Worm (Caenorhabditis elegans) whole organism, mixed stage, embryonic: Measurements from ENCODE around the gene gmap-2.

Experiments used
- M03D4.4 ChIP-seq: sonication (generic microtip); optimal IDR thresholded peaks from 2 replicates; lab custom pipeline; 2017; ENCODE audit warnings: mild to moderate bottlenecking, missing genetic modification characterization, missing compliant biosample characterization
- bed-3 ChIP-seq: fragments of 200-800 bp; sonication (Bioruptor generic); optimal IDR thresholded peaks from 3 replicates; lab custom pipeline; 2018; ENCODE audit warnings: mild to moderate bottlenecking, missing genetic modification characterization, moderate library complexity, missing compliant biosample characterization
- blmp-1 ChIP-seq: fragments of 150-350 bp; optimal IDR thresholded peaks from 2 replicates; lab custom pipeline; 2014; ENCODE audit warnings: missing biosample characterization, missing genetic modification characterization
- ceh-39 ChIP-seq: fragments of 150-350 bp; optimal IDR thresholded peaks from 2 replicates; lab custom pipeline; 2014; ENCODE audit warnings: missing biosample characterization, missing genetic modification characterization
- ceh-43 ChIP-seq: fragments of 200-800 bp; sonication (Bioruptor generic); optimal IDR thresholded peaks from 2 replicates; lab custom pipeline; 2018; ENCODE audit warnings: mild to moderate bottlenecking, missing genetic modification characterization, moderate library complexity, missing compliant biosample characterization
- ceh-83 ChIP-seq: fragments of 200-800 bp; sonication (Bioruptor generic); optimal IDR thresholded peaks from 2 replicates; lab custom pipeline; 2018; ENCODE audit warnings: mild to moderate bottlenecking, missing genetic modification characterization, missing compliant biosample characterization
- ces-1 ChIP-seq: fragments of 150-350 bp; optimal IDR thresholded peaks from 2 replicates; lab custom pipeline; 2014; ENCODE audit warnings: missing biosample characterization, missing genetic modification reagents, missing genetic modification characterization
- cnd-1 ChIP-seq: fragments of 200-800 bp; sonication (Bioruptor generic); optimal IDR thresholded peaks from 2 replicates; lab custom pipeline; 2018; ENCODE audit warnings: mild to moderate bottlenecking, missing genetic modification characterization, missing compliant biosample characterization
- drap-1 ChIP-seq: fragments of 200-800 bp; sonication (Bioruptor generic); optimal IDR thresholded peaks from 3 replicates; lab custom pipeline; 2018; ENCODE audit warnings: mild to moderate bottlenecking, missing genetic modification characterization, missing compliant biosample characterization
- elt-1 ChIP-seq: sonication (generic microtip); optimal IDR thresholded peaks from 2 replicates; lab custom pipeline; 2017; ENCODE audit warnings: missing genetic modification characterization, mild to moderate bottlenecking, missing compliant biosample characterization, antibody characterized with exemption, moderate library complexity, borderline replicate concordance; ENCODE audit not compliant: insufficient read depth
- elt-3 ChIP-seq: fragments of 150-350 bp; optimal IDR thresholded peaks from 2 replicates; lab custom pipeline; 2014; ENCODE audit warnings: missing biosample characterization, missing genetic modification characterization
- flh-1 ChIP-seq: fragments of 200-800 bp; sonication (Bioruptor generic); optimal IDR thresholded peaks from 2 replicates; lab custom pipeline; 2018; ENCODE audit warnings: mild to moderate bottlenecking, missing genetic modification characterization, moderate library complexity, missing compliant biosample characterization
- ham-2 ChIP-seq: fragments of 200-800 bp; sonication (Bioruptor generic); optimal IDR thresholded peaks from 2 replicates; lab custom pipeline; 2018; ENCODE audit warnings: mild to moderate bottlenecking, missing genetic modification characterization, missing compliant biosample characterization
- hlh-1 ChIP-seq: fragments of 150-350 bp; optimal IDR thresholded peaks from 2 replicates; lab custom pipeline; 2014; ENCODE audit warnings: missing biosample characterization, missing genetic modification reagents, missing genetic modification characterization
- lin-13 ChIP-seq: fragments of 150-350 bp; optimal IDR thresholded peaks from 2 replicates; lab custom pipeline; 2014; ENCODE audit warnings: missing biosample characterization, missing genetic modification characterization
- lin-32 ChIP-seq: fragments of 200-800 bp; sonication (Bioruptor generic); optimal IDR thresholded peaks from 2 replicates; lab custom pipeline; 2018; ENCODE audit warnings: mild to moderate bottlenecking, missing genetic modification characterization, missing compliant biosample characterization
- mab-5 ChIP-seq: fragments of 150-350 bp; optimal IDR thresholded peaks from 2 replicates; lab custom pipeline; 2014; ENCODE audit warnings: missing biosample characterization, missing genetic modification characterization
- mep-1 ChIP-seq: fragments of 150-350 bp; optimal IDR thresholded peaks from 2 replicates; lab custom pipeline; 2017; ENCODE audit warnings: missing biosample characterization, missing genetic modification reagents, missing genetic modification characterization, inconsistent platforms
- mls-2 ChIP-seq: sonication (generic microtip); optimal IDR thresholded peaks from 2 replicates; lab custom pipeline; 2016; ENCODE audit warnings: mild to moderate bottlenecking, missing genetic modification characterization, moderate library complexity, missing compliant biosample characterization
- nhr-12 ChIP-seq: fragments of 150-350 bp; optimal IDR thresholded peaks from 2 replicates; lab custom pipeline; 2014; ENCODE audit warnings: missing biosample characterization, missing genetic modification characterization
- nhr-2 ChIP-seq: fragments of 150-350 bp; optimal IDR thresholded peaks from 2 replicates; lab custom pipeline; 2014; ENCODE audit warnings: missing biosample characterization, missing genetic modification characterization
- nhr-237 ChIP-seq: fragments of 150-350 bp; optimal IDR thresholded peaks from 2 replicates; lab custom pipeline; 2014; ENCODE audit warnings: missing biosample characterization, missing genetic modification characterization
- nhr-28 ChIP-seq: fragments of 150-350 bp; optimal IDR thresholded peaks from 2 replicates; lab custom pipeline; 2014; ENCODE audit warnings: missing biosample characterization, missing genetic modification characterization
- nhr-76 ChIP-seq: sonication (generic microtip); optimal IDR thresholded peaks from 2 replicates; lab custom pipeline; 2017; ENCODE audit warnings: missing biosample characterization, missing genetic modification characterization
- pha-4 ChIP-seq: fragments of 150-350 bp; optimal IDR thresholded peaks from 2 replicates; lab custom pipeline; 2018; ENCODE audit warnings: missing biosample characterization, missing genetic modification reagents, missing genetic modification characterization
- sem-2 ChIP-seq: fragments of 200-800 bp; sonication (Bioruptor generic); optimal IDR thresholded peaks from 2 replicates; lab custom pipeline; 2018; ENCODE audit warnings: mild to moderate bottlenecking, missing genetic modification characterization, missing compliant biosample characterization
- snpc-4 ChIP-seq: fragments of 150-350 bp; optimal IDR thresholded peaks from 2 replicates; lab custom pipeline; 2014; ENCODE audit warnings: missing biosample characterization, missing genetic modification characterization
- sptf-1 ChIP-seq: sonication (generic microtip); optimal IDR thresholded peaks from 2 replicates; lab custom pipeline; 2017; ENCODE audit warnings: mild to moderate bottlenecking, missing genetic modification characterization, moderate library complexity, missing compliant biosample characterization
- unc-120 ChIP-seq: sonication (generic microtip); optimal IDR thresholded peaks from 2 replicates; lab custom pipeline; 2017; ENCODE audit warnings: missing genetic modification characterization, missing compliant biosample characterization; ENCODE audit not compliant: poor library complexity, severe bottlenecking
- unc-39 ChIP-seq: fragments of 150-350 bp; optimal IDR thresholded peaks from 2 replicates; lab custom pipeline; 2014; ENCODE audit warnings: missing biosample characterization, missing genetic modification characterization
- unc-62 ChIP-seq: fragments of 150-350 bp; optimal IDR thresholded peaks from 2 replicates; lab custom pipeline; 2014; ENCODE audit warnings: missing biosample characterization, missing genetic modification reagents, missing genetic modification characterization
- ztf-11 ChIP-seq: fragments of 150-350 bp; optimal IDR thresholded peaks from 2 replicates; lab custom pipeline; 2014; ENCODE audit warnings: missing biosample characterization, missing genetic modification characterization

The gmap-2 gene

DNA sequence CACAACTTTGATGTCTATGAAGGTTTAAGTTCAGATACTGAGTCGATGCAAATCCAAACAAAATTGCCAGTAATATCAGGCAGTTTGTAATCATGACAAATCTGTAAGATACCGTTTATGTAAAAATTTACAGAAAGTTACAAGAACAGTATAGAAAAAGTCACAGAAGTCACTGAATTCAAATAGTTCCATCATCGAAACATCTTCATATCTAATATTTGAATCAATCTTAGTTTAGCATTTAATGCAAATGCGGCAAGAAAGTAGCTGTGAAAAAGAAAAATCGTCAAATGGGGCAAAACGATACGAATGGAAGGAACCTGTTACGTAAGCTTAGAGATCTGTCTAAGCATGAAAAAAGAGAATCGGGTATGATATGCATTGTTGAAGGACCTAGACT lies at the start of gene gmap-2:
gmap-2 (minus strand) TSS at position 101 of the 400 bp plus-strand sequence.
- TF ChIP-seq mab-5 (no peak), elt-1 (tag; lab: Kevin White, UChicago) (no peak), ceh-83 (GFP tag; lab: Kevin White, UChicago) (no peak), blmp-1 (tag; lab: Kevin White, UChicago) (no peak), hlh-1 (tag; lab: Kevin White, UChicago) (no peak), lin-13 (tag; lab: Kevin White, UChicago) (no peak), sptf-1 (tag; lab: Kevin White, UChicago) (no peak), bed-3 (GFP tag; lab: Kevin White, UChicago) (no peak), mep-1 (no peak), ztf-11 (tag; lab: Kevin White, UChicago) (no peak), elt-3 (tag; lab: Kevin White, UChicago) (no peak), pha-4 (no peak), mls-2 (tag; lab: Kevin White, UChicago) (no peak), ces-1 (no peak), nhr-76 (tag; lab: Kevin White, UChicago) (no peak), ceh-39 (no peak), cnd-1 (tag; lab: Kevin White, UChicago) (no peak), ham-2 (no peak), nhr-237 (tag; lab: Kevin White, UChicago) (no peak), nhr-12 (tag; lab: Kevin White, UChicago) (no peak)
- TF ChIP-seq, all 35 proteins: peak for 0

DNA sequence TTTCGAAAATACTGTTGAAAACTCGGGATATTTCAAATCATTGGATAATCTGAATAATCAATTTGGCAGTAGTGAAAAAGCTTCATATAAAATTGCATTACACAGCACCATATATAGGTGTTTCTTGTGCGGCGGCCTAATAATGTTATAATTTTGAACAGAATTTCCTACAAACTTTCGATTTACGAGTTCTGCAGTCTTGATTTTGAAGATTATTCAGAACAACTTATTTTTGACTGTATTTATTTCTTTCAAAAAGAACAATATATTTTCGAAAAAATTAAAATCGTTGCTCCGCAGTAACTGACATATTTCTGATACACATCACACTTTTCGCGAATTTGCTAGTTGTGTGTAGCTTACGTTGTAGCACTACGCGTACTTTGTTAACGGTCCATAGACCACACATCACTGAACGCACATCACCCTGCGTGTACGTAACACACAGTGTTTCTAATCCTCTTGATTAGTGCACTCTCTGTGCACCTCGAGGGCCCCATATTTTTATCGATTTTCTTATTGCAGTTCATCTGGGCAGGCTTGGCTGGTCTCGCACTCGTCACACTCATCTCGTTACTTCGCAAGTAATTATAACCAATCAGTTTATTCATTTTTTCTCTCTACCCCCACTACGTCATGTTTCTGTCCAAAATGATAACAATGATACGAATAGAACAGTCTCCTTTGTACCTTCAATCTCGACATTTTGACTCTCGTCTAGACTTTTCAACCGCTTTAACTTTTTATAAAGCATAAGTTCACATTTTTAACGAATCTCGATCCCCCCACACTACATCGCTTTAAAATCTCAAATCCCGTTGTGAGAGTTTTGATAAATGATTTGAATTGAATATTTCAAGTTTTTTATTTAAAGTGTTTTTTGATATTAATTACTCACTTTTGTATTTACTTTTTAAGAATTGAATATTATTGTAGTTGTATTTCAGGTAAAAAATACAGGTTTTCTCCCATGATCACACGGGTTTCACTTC lies 47.8 kb upstream of the gmap-2 start, which contains the start of the genes F11C1.1 and vwa-8:
F11C1.1 (minus strand) TSS at position 51 of the 992 bp plus-strand sequence.
vwa-8 (plus strand) TSS at position 942 of the 992 bp plus-strand sequence.
- TF ChIP-seq nhr-76 (tag; lab: Kevin White, UChicago) (no peak), ceh-39 (peak; percentile 29)

DNA sequence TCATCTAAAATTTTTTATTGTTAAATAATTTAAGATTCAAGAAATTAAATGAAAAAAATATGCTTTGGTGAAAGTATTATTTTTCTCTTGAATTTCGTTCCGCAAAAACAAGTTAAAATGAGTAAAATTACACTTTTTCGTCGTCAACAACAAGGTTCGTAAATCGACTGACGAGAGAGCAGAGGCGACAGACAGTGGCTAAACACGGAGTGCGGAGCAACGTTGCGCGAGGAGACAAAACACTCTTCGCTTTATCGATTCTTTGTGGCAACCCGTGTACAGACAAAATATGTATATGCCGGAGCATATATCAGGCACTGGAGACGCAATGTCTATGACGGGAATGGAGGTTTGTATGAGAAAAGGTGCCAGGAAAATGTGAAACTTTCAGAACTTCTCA lies 46.1 kb upstream of the gmap-2 start, which contains the start of gene F11C1.7:
F11C1.7 (plus strand) TSS at position 140 of the 400 bp plus-strand sequence.
- TF ChIP-seq unc-120 = peak; percentile 70
- peak; percentile 63 for TF ChIP-seq ceh-39
- TF ChIP-seq ham-2 = no peak
- TF ChIP-seq unc-62 = no peak
- TF ChIP-seq pha-4 = peak; percentile 6
- peak; percentile 38 for TF ChIP-seq mep-1

DNA sequence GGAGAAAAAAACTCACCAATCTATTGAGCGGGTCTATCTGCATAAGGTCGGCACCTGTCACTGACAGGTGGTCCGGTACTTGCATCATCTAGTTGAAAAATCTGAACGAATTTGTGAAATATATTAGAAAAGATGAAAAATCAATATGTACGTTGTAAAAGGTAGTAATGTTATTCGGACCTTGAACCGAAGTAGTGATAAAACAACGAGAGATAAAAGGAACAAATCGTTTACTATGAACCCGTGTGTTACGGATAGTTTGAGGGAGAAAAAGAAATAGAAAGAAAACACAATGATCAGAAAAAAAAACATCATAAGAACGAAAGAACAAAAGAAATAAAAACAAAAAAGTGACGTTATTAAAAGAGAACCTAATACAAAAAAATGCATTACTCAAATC lies 44.1 kb upstream of the gmap-2 start, which contains the start of gene mff-1:
mff-1 (minus strand) TSS at position 101 of the 400 bp plus-strand sequence.
- no peak for TF ChIP-seq unc-62
- no peak for TF ChIP-seq ham-2
- TF ChIP-seq nhr-2 = peak; percentile 87

DNA sequence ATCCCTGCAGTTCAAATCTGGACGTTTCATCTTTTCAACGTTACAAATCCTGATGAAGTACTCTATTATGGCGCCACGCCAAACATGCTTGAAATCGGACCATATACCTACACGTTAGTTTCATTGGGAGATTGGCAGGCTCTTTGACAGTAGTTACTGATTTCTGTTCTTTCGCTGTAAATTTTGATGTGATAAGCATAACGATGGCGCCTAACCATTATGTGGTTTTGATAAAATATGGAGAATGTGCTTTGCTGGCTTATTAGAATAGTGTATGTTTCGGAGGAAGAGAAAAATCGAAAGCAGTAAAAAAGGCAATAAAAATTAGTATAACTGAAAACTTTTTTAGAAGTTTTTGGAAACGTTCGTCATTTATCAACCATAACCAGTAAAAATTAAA lies 39.7 kb upstream of the gmap-2 start:
- TF ChIP-seq drap-1 (GFP tag; lab: Kevin White, UChicago) (no peak), unc-39 (tag; lab: Kevin White, UChicago) (no peak), sptf-1 (tag; lab: Kevin White, UChicago) (no peak), mls-2 (tag; lab: Kevin White, UChicago) (no peak), lin-32 (GFP tag; lab: Kevin White, UChicago) (no peak), ham-2 (no peak), ceh-43 (GFP tag; lab: Kevin White, UChicago) (no peak), hlh-1 (tag; lab: Kevin White, UChicago) (no peak), mep-1 (no peak), nhr-237 (tag; lab: Kevin White, UChicago) (no peak), bed-3 (GFP tag; lab: Kevin White, UChicago) (no peak), snpc-4 (tag; lab: Kevin White, UChicago) (no peak)
- TF ChIP-seq, all 35 proteins: peak for 0

DNA sequence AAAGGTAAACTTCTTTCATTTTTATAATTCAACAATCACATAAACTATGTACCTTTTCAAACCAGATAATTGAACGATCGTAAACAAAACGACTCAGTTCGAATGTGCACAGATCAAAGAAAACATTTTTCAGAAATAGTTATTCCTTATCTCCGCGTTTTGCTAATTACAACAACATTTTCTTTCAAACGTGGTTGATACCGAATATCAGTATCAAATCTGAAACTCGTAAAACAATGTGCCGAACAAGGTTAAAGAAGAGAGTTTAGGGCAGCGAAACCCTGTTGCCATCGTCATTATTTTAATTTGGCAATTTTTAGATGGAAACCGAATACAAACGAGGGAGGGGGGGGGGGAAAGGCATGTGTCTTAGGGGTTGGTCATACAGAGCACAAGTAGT lies 38.3 kb upstream of the gmap-2 start, which contains the start of gene scav-4:
scav-4 (plus strand) TSS at position 383 of the 400 bp plus-strand sequence.
- TF ChIP-seq ztf-11 (tag; lab: Kevin White, UChicago) = no peak
- TF ChIP-seq M03D4.4 (tag; lab: Kevin White, UChicago) = no peak
- TF ChIP-seq bed-3 (GFP tag; lab: Kevin White, UChicago) = no peak
- TF ChIP-seq nhr-28 (tag; lab: Kevin White, UChicago) = no peak
- TF ChIP-seq mep-1 = no peak
- TF ChIP-seq sem-2 (GFP tag; lab: Kevin White, UChicago) = no peak
- no peak for TF ChIP-seq mab-5
- TF ChIP-seq ham-2 = no peak
- TF ChIP-seq elt-3 (tag; lab: Kevin White, UChicago) = no peak
- no peak for TF ChIP-seq unc-39 (tag; lab: Kevin White, UChicago)
- no peak for TF ChIP-seq unc-120
- TF ChIP-seq elt-1 (tag; lab: Kevin White, UChicago) = no peak
- TF ChIP-seq sptf-1 (tag; lab: Kevin White, UChicago) = no peak
- no peak for TF ChIP-seq ceh-43 (GFP tag; lab: Kevin White, UChicago)
- no peak for TF ChIP-seq pha-4
- no peak for TF ChIP-seq nhr-76 (tag; lab: Kevin White, UChicago)
- TF ChIP-seq snpc-4 (tag; lab: Kevin White, UChicago) = no peak
- no peak for TF ChIP-seq lin-32 (GFP tag; lab: Kevin White, UChicago)
- TF ChIP-seq flh-1 = no peak
